Fruit fly (Drosophila melanogaster) whole organism, prepupa: Measurements from ENCODE around the gene CG32024.

Experiments
- CG10631 ChIP-seq: fragments of 200-800 bp; sonication (Bioruptor generic); optimal IDR thresholded peaks from 2 replicates; lab custom pipeline; 2016; ENCODE audit warnings: missing biosample characterization, missing genetic modification characterization
- CG10669 ChIP-seq: fragments of 200-800 bp; sonication (Bioruptor generic); optimal IDR thresholded peaks from 3 replicates; lab custom pipeline; 2018; ENCODE audit warnings: missing biosample characterization, mild to moderate bottlenecking, missing genetic modification characterization, moderate library complexity
- CG15336 ChIP-seq: fragments of 200-800 bp; sonication (Bioruptor generic); IDR thresholded peaks from 2 replicates; pipeline ENCODE4 v1.3.6; 2022; ENCODE audit warnings: missing biosample characterization, missing genetic modification characterization
- CG1621 ChIP-seq: fragments of 200-800 bp; sonication (Bioruptor generic); optimal IDR thresholded peaks from 3 replicates; lab custom pipeline; 2018; ENCODE audit warnings: missing biosample characterization, mild to moderate bottlenecking, missing genetic modification characterization
- CG16779 ChIP-seq: fragments of 200-800 bp; sonication (Bioruptor generic); optimal IDR thresholded peaks from 3 replicates; lab custom pipeline; 2017; ENCODE audit warnings: missing biosample characterization, mild to moderate bottlenecking, missing genetic modification characterization
- CG3032 ChIP-seq: fragments of 200-800 bp; optimal IDR thresholded peaks from 2 replicates; lab custom pipeline; 2019; ENCODE audit warnings: missing biosample characterization, mild to moderate bottlenecking, missing genetic modification characterization, moderate library complexity
- CG32006 ChIP-seq: fragments of 200-800 bp; sonication (Bioruptor generic); optimal IDR thresholded peaks from 3 replicates; lab custom pipeline; 2017; ENCODE audit warnings: missing biosample characterization, mild to moderate bottlenecking, missing genetic modification characterization
- CG34406 ChIP-seq: fragments of 200-800 bp; sonication (Bioruptor generic); optimal IDR thresholded peaks from 3 replicates; lab custom pipeline; 2016; ENCODE audit warnings: missing biosample characterization, missing genetic modification characterization
- CG3919 ChIP-seq: fragments of 200-800 bp; sonication (Bioruptor generic); optimal IDR thresholded peaks from 3 replicates; lab custom pipeline; 2016; ENCODE audit warnings: missing biosample characterization, missing genetic modification characterization
- CG4318 ChIP-seq: fragments of 200-800 bp; sonication (Bioruptor generic); optimal IDR thresholded peaks from 3 replicates; lab custom pipeline; 2017; ENCODE audit warnings: missing biosample characterization, mild to moderate bottlenecking, missing genetic modification characterization
- CG6163 ChIP-seq: fragments of 200-800 bp; sonication (Bioruptor generic); IDR thresholded peaks from 3 replicates; pipeline ENCODE4 v1.3.6; 2022; ENCODE audit warnings: missing biosample characterization, missing genetic modification characterization
- CG6276 ChIP-seq: fragments of 200-800 bp; sonication (Bioruptor generic); optimal IDR thresholded peaks from 2 replicates; lab custom pipeline; 2017; ENCODE audit warnings: missing biosample characterization, mild to moderate bottlenecking, missing genetic modification characterization
- CG6792 ChIP-seq: fragments of 200-800 bp; sonication (Bioruptor generic); optimal IDR thresholded peaks from 3 replicates; lab custom pipeline; 2016; ENCODE audit warnings: missing biosample characterization, missing genetic modification characterization
- CG6808 ChIP-seq: fragments of 200-800 bp; sonication (Bioruptor generic); optimal IDR thresholded peaks from 3 replicates; lab custom pipeline; 2017; ENCODE audit warnings: missing biosample characterization, missing genetic modification characterization, mild to moderate bottlenecking, moderate library complexity, missing genetic modification reagents
- CG7368 ChIP-seq: fragments of 200-800 bp; sonication (Bioruptor generic); optimal IDR thresholded peaks from 3 replicates; lab custom pipeline; 2016; ENCODE audit warnings: missing biosample characterization, missing genetic modification characterization
- CG8119 ChIP-seq: fragments of 200-800 bp; sonication (Bioruptor generic); IDR thresholded peaks from 3 replicates; pipeline ENCODE4 v1.3.6; 2022; ENCODE audit warnings: missing biosample characterization, missing genetic modification characterization
- CG8319 ChIP-seq: fragments of 200-800 bp; sonication (Bioruptor generic); optimal IDR thresholded peaks from 3 replicates; lab custom pipeline; 2016; ENCODE audit warnings: missing biosample characterization, missing genetic modification characterization
- Eip75B ChIP-seq: fragments of 200-800 bp; sonication (Bioruptor generic); optimal IDR thresholded peaks from 3 replicates; lab custom pipeline; 2016; ENCODE audit warnings: missing biosample characterization, missing genetic modification characterization
- Eip78C ChIP-seq: fragments of 200-800 bp; sonication (Bioruptor generic); peaks from one replicate; lab custom pipeline; 2016; ENCODE audit warnings: missing biosample characterization, missing genetic modification characterization
- Ets21C ChIP-seq: fragments of 200-800 bp; sonication (Bioruptor generic); optimal IDR thresholded peaks from 3 replicates; lab custom pipeline; 2016; ENCODE audit warnings: missing biosample characterization, missing genetic modification characterization
- Ets96B ChIP-seq: fragments of 200-800 bp; optimal IDR thresholded peaks from 2 replicates; lab custom pipeline; 2019; ENCODE audit warnings: missing biosample characterization, mild to moderate bottlenecking, missing genetic modification characterization, moderate library complexity
- Gug ChIP-seq: fragments of 200-800 bp; sonication (Bioruptor generic); IDR thresholded peaks from 2 replicates; pipeline ENCODE4 v1.3.6; 2022; ENCODE audit warnings: missing biosample characterization, missing genetic modification characterization
- Hr39 ChIP-seq: fragments of 200-800 bp; sonication (Bioruptor generic); optimal IDR thresholded peaks from 2 replicates; lab custom pipeline; 2016; ENCODE audit warnings: missing biosample characterization, missing genetic modification characterization
- Lpt ChIP-seq: fragments of 200-800 bp; sonication (Bioruptor generic); optimal IDR thresholded peaks from 3 replicates; lab custom pipeline; 2016; ENCODE audit warnings: missing biosample characterization, missing genetic modification characterization
- Met ChIP-seq: fragments of 200-800 bp; sonication (Bioruptor generic); optimal IDR thresholded peaks from 3 replicates; lab custom pipeline; 2016; ENCODE audit warnings: missing biosample characterization, missing genetic modification characterization
- Sox102F ChIP-seq: fragments of 200-800 bp; sonication (Bioruptor generic); optimal IDR thresholded peaks from 2 replicates; lab custom pipeline; 2016; ENCODE audit warnings: missing biosample characterization, mild to moderate bottlenecking, missing genetic modification characterization
- Sox14 ChIP-seq: fragments of 200-800 bp; sonication (Bioruptor generic); optimal IDR thresholded peaks from 3 replicates; lab custom pipeline; 2016; ENCODE audit warnings: missing biosample characterization, missing genetic modification characterization
- Sox15 ChIP-seq: fragments of 200-800 bp; sonication (Bioruptor generic); optimal IDR thresholded peaks from 3 replicates; lab custom pipeline; 2016; ENCODE audit warnings: missing biosample characterization, missing genetic modification characterization
- achi ChIP-seq: fragments of 200-800 bp; sonication (Bioruptor generic); optimal IDR thresholded peaks from 3 replicates; lab custom pipeline; 2016; ENCODE audit warnings: missing biosample characterization, missing genetic modification characterization
- cyc ChIP-seq: fragments of 200-800 bp; sonication (Bioruptor generic); optimal IDR thresholded peaks from 3 replicates; lab custom pipeline; 2016; ENCODE audit warnings: missing biosample characterization, missing genetic modification characterization
- dac ChIP-seq: fragments of 200-800 bp; sonication (Bioruptor generic); optimal IDR thresholded peaks from 2 replicates; lab custom pipeline; 2017; ENCODE audit warnings: missing biosample characterization, mild to moderate bottlenecking, missing genetic modification characterization
- dsx ChIP-seq: fragments of 200-800 bp; optimal IDR thresholded peaks from 3 replicates; lab custom pipeline; 2019; ENCODE audit warnings: missing biosample characterization, mild to moderate bottlenecking, missing genetic modification characterization, moderate library complexity; ENCODE audit not compliant: poor library complexity, severe bottlenecking
- eg ChIP-seq: fragments of 200-800 bp; sonication (Bioruptor generic); IDR thresholded peaks from 3 replicates; pipeline ENCODE4 v1.3.6; 2022; ENCODE audit warnings: missing biosample characterization, missing genetic modification characterization
- fd85E ChIP-seq: fragments of 200-800 bp; sonication (Bioruptor generic); optimal IDR thresholded peaks from 3 replicates; lab custom pipeline; 2016; ENCODE audit warnings: missing biosample characterization, missing genetic modification characterization
- lz ChIP-seq: fragments of 200-800 bp; sonication (Bioruptor generic); optimal IDR thresholded peaks from 3 replicates; lab custom pipeline; 2016; ENCODE audit warnings: missing biosample characterization, missing genetic modification characterization
- pdm3 ChIP-seq: fragments of 200-800 bp; sonication (Bioruptor generic); optimal IDR thresholded peaks from 3 replicates; lab custom pipeline; 2016; ENCODE audit warnings: missing biosample characterization, missing genetic modification characterization
- salr ChIP-seq, 2 experiments: fragments of 200-800 bp; sonication (Bioruptor generic); optimal IDR thresholded peaks; 3 replicates each; lab custom pipeline; 2016 to 2018; ENCODE audit warnings: missing biosample characterization in 2 of 2, missing genetic modification characterization in 2 of 2, mild to moderate bottlenecking in 1 of 2
- ss ChIP-seq, 2 experiments: fragments of 200-800 bp; sonication (Bioruptor generic); optimal IDR thresholded peaks; 2 replicates in 1 of 2; 3 replicates in 1 of 2; lab custom pipeline; 2017 to 2018; ENCODE audit warnings: mild to moderate bottlenecking in 2 of 2, missing biosample characterization in 2 of 2, missing genetic modification characterization in 2 of 2, moderate library complexity in 1 of 2
- svp ChIP-seq: fragments of 200-800 bp; sonication (Bioruptor generic); peaks from one replicate; lab custom pipeline; 2016; ENCODE audit warnings: missing biosample characterization, missing genetic modification characterization
- vri ChIP-seq: fragments of 200-800 bp; sonication (Bioruptor generic); optimal IDR thresholded peaks from 3 replicates; lab custom pipeline; 2016; ENCODE audit warnings: missing biosample characterization, mild to moderate bottlenecking, missing genetic modification characterization

Gene CG32024

dm6 chr3L:8783299-8783698 is 24.1 kb upstream of the CG32024 start:
- TF ChIP-seq Lpt (peak; percentile 13), fd85E (no peak), ss (GFP tag; optimal IDR thresholded peaks at IDR 0.05; lab: Kevin White, UChicago) (peak in 1 of 2 experiments; percentile 30), Eip78C (GFP tag; lab: Kevin White, UChicago) (peak; percentile 52), CG6163 (GFP tag; lab: Robert Waterston, UW) (0 out of 3 replicates have a peak, but pooled peaks have one; percentile 15), CG3919 (GFP tag; lab: Kevin White, UChicago) (no peak), cyc (GFP tag; lab: Kevin White, UChicago) (no peak), dac (peak; percentile 8), CG6792 (no peak), svp (peak; percentile 13), CG8119 (peak; percentile 51; the same call in 2 of the 3 replicates), CG10631 (GFP tag; lab: Kevin White, UChicago) (no peak), achi (GFP tag; lab: Kevin White, UChicago) (peak; percentile 15), CG8319 (GFP tag; lab: Kevin White, UChicago) (no peak), CG6276 (GFP tag; lab: Kevin White, UChicago) (peak; percentile 14), pdm3 (peak; percentile 7), CG15336 (GFP tag; lab: Robert Waterston, UW) (peak; percentile 32; the same call in 1 of the 2 replicates), Gug (GFP tag; lab: Robert Waterston, UW) (no peak), salr (GFP tag; optimal IDR thresholded peaks at IDR 0.05; lab: Kevin White, UChicago) (peak in 1 of 2 experiments; percentile 45), Sox14 (GFP tag; lab: Kevin White, UChicago) (no peak), vri (GFP tag; lab: Kevin White, UChicago) (no peak), eg (GFP tag; lab: Robert Waterston, UW) (peak; percentile 43; the same call in 1 of the 3 replicates), Hr39 (GFP tag; lab: Kevin White, UChicago) (no peak)

- TF ChIP-seq pdm3 = no peak
- TF ChIP-seq CG34406 (GFP tag; lab: Kevin White, UChicago) = no peak
- no peak for TF ChIP-seq CG32006 (GFP tag; lab: Kevin White, UChicago)
- no peak for TF ChIP-seq achi (GFP tag; lab: Kevin White, UChicago)
- no peak for TF ChIP-seq Met (GFP tag; lab: Kevin White, UChicago)
- no peak for TF ChIP-seq CG10631 (GFP tag; lab: Kevin White, UChicago)
- TF ChIP-seq Ets96B (tag; lab: Kevin White, UChicago) = no peak
- TF ChIP-seq CG8119 = no peak
- no peak for TF ChIP-seq CG4318
- TF ChIP-seq CG16779 = no peak
- TF ChIP-seq Gug (GFP tag; lab: Robert Waterston, UW) = no peak
- TF ChIP-seq Sox15 = no peak
- no peak for TF ChIP-seq Sox102F (GFP tag; lab: Kevin White, UChicago)
- no peak for TF ChIP-seq lz (GFP tag; lab: Kevin White, UChicago)
These were observed 20.2 kb upstream of the CG32024 start for dm6 chr3L:8787240-8787639.

dm6 chr3L:8787701-8788100 is 19.7 kb upstream of the CG32024 start:
- TF ChIP-seq Ets21C (GFP tag; lab: Kevin White, UChicago) (no peak), fd85E (no peak), svp (peak; percentile 53), CG6808 (GFP tag; lab: Kevin White, UChicago) (no peak), Gug (GFP tag; lab: Robert Waterston, UW) (no peak)

dm6 chr3L:8788445-8788844 is 19.0 kb upstream of the CG32024 start, which contains the start of gene Acbp5:
Gene Acbp5 (minus strand): TSS chr3L:8788545.
- peak; percentile 51 for TF ChIP-seq vri (GFP tag; lab: Kevin White, UChicago)
- TF ChIP-seq CG16779 = no peak

dm6 chr3L:8798129-8798528 is 9.3 kb upstream of the CG32024 start:
- TF ChIP-seq lz (GFP tag; lab: Kevin White, UChicago) = no peak
- no peak for TF ChIP-seq CG7368 (GFP tag; lab: Kevin White, UChicago)
- no peak for TF ChIP-seq CG3919 (GFP tag; lab: Kevin White, UChicago)
- no peak for TF ChIP-seq Eip75B (GFP tag; lab: Kevin White, UChicago)
- no peak for TF ChIP-seq dsx (GFP tag; lab: Kevin White, UChicago)
- no peak for TF ChIP-seq CG6163 (GFP tag; lab: Robert Waterston, UW)
- no peak for TF ChIP-seq CG3032 (tag; lab: Kevin White, UChicago)
- no peak for TF ChIP-seq CG1621 (tag; lab: Kevin White, UChicago)
- TF ChIP-seq Sox14 (GFP tag; lab: Kevin White, UChicago) = no peak
- TF ChIP-seq CG10669 (GFP tag; lab: Kevin White, UChicago) = no peak
- TF ChIP-seq svp = no peak
- no peak for TF ChIP-seq CG8319 (GFP tag; lab: Kevin White, UChicago)
